Fruit fly (Drosophila melanogaster) whole organism: Measurements from ENCODE around the gene Nplp3.

Source experiments
- CG8478 ChIP-seq: fragments of >200 bp; optimal IDR thresholded peaks from 2 replicates; lab custom pipeline; 2018; ENCODE audit warnings: inconsistent platforms
- Dll ChIP-seq: fragments of >200 bp; optimal IDR thresholded peaks from 2 replicates; lab custom pipeline; 2017
- EcR ChIP-seq, 2 experiments: fragments of >200 bp; optimal IDR thresholded peaks; 2 replicates each; lab custom pipeline; 2017; ENCODE audit warnings: missing biosample characterization in 2 of 2, missing genetic modification characterization in 2 of 2, missing genetic modification reagents in 2 of 2
- pan ChIP-seq: fragments of >200 bp; optimal IDR thresholded peaks from 2 replicates; lab custom pipeline; 2017
- psq ChIP-seq: fragments of >200 bp; optimal IDR thresholded peaks from 2 replicates; lab custom pipeline; 2017
- usp ChIP-seq: fragments of >200 bp; optimal IDR thresholded peaks from 2 replicates; lab custom pipeline; 2017; ENCODE audit warnings: missing biosample characterization, missing genetic modification characterization, mixed read lengths

Nplp3 gene

dm6 chr3L:16333013-16333412 is 15.2 kb downstream of the Nplp3 start, which contains the start of gene CG13056:
TSS of gene CG13056 (plus strand) at chr3L:16333313.
- TF ChIP-seq CG8478 (lab: Kevin White, UChicago) (no peak), psq (no peak), Dll (lab: Kevin White, UChicago) (no peak), EcR (GFP tag; optimal IDR thresholded peaks at IDR 0.05; lab: Kevin White, UChicago) (no peak), pan (lab: Kevin White, UChicago) (no peak), usp (GFP tag; lab: Kevin White, UChicago) (no peak)

dm6 chr3L:16334876-16335275 is 17.1 kb downstream of the Nplp3 start:
- TF ChIP-seq Dll (lab: Kevin White, UChicago) (no peak), EcR (GFP tag; optimal IDR thresholded peaks at IDR 0.05; lab: Kevin White, UChicago) (no peak), pan (lab: Kevin White, UChicago) (no peak), CG8478 (lab: Kevin White, UChicago) (no peak), usp (GFP tag; lab: Kevin White, UChicago) (no peak), psq (no peak)

dm6 chr3L:16337739-16338138 is 19.9 kb downstream of the Nplp3 start:
- TF ChIP-seq Dll (lab: Kevin White, UChicago) (no peak), EcR (GFP tag; optimal IDR thresholded peaks at IDR 0.05; lab: Kevin White, UChicago) (no peak)

dm6 chr3L:16338703-16339102 is 20.9 kb downstream of the Nplp3 start, which contains the start of gene CG4998:
TSS of gene CG4998 (plus strand) at chr3L:16339003.
- TF ChIP-seq usp (GFP tag; lab: Kevin White, UChicago): no peak
- no peak for TF ChIP-seq EcR (GFP tag; optimal IDR thresholded peaks at IDR 0.05; lab: Kevin White, UChicago)
- TF ChIP-seq pan (lab: Kevin White, UChicago): no peak
- no peak for TF ChIP-seq Dll (lab: Kevin White, UChicago)
- no peak for TF ChIP-seq psq
- no peak for TF ChIP-seq CG8478 (lab: Kevin White, UChicago)

- no peak for TF ChIP-seq pan (lab: Kevin White, UChicago)
- TF ChIP-seq CG8478 (lab: Kevin White, UChicago): no peak
- no peak for TF ChIP-seq psq
- TF ChIP-seq usp (GFP tag; lab: Kevin White, UChicago): no peak
- no peak for TF ChIP-seq EcR (GFP tag; optimal IDR thresholded peaks at IDR 0.05; lab: Kevin White, UChicago)
- TF ChIP-seq Dll (lab: Kevin White, UChicago): no peak
Observed at dm6 chr3L:16339463-16339862, 21.6 kb downstream of the Nplp3 start.

- TF ChIP-seq psq: no peak
- no peak for TF ChIP-seq EcR (GFP tag; optimal IDR thresholded peaks at IDR 0.05; lab: Kevin White, UChicago)
- TF ChIP-seq usp (GFP tag; lab: Kevin White, UChicago): no peak
- no peak for TF ChIP-seq Dll (lab: Kevin White, UChicago)
- no peak for TF ChIP-seq pan (lab: Kevin White, UChicago)
- no peak for TF ChIP-seq CG8478 (lab: Kevin White, UChicago)
Observed at dm6 chr3L:16339873-16340272, 22.0 kb downstream of the Nplp3 start.

- TF ChIP-seq CG8478 (lab: Kevin White, UChicago) (no peak), EcR (GFP tag; optimal IDR thresholded peaks at IDR 0.05; lab: Kevin White, UChicago) (no peak), pan (lab: Kevin White, UChicago) (no peak), usp (GFP tag; lab: Kevin White, UChicago) (no peak), psq (no peak)
Observed at dm6 chr3L:16346023-16346422, 28.2 kb downstream of the Nplp3 start, which contains the start of gene CG33257. TSS of gene CG33257 (plus strand) at chr3L:16346323.

dm6 chr3L:16347914-16348313 is 30.1 kb downstream of the Nplp3 start, which contains the start of gene mRpS34:
TSS of gene mRpS34 (plus strand) at chr3L:16348074.
- TF ChIP-seq usp (GFP tag; lab: Kevin White, UChicago): no peak
- TF ChIP-seq pan (lab: Kevin White, UChicago): no peak
- no peak for TF ChIP-seq CG8478 (lab: Kevin White, UChicago)
- no peak for TF ChIP-seq psq
- TF ChIP-seq Dll (lab: Kevin White, UChicago): no peak
- no peak for TF ChIP-seq EcR (GFP tag; optimal IDR thresholded peaks at IDR 0.05; lab: Kevin White, UChicago)

- TF ChIP-seq Dll (lab: Kevin White, UChicago): no peak
- TF ChIP-seq EcR (GFP tag; optimal IDR thresholded peaks at IDR 0.05; lab: Kevin White, UChicago): no peak
- no peak for TF ChIP-seq CG8478 (lab: Kevin White, UChicago)
Observed at dm6 chr3L:16349686-16350085, 31.9 kb downstream of the Nplp3 start.

dm6 chr3L:16351770-16352429 is 34.1 kb downstream of the Nplp3 start, which contains the start of the genes Golgin104 and Tcs3:
TSS of gene Golgin104 (minus strand) at chr3L:16351951.
TSS of gene Tcs3 (plus strand) at chr3L:16351991.
- TF ChIP-seq Dll (lab: Kevin White, UChicago): no peak
- no peak for TF ChIP-seq psq
- no peak for TF ChIP-seq EcR (GFP tag; optimal IDR thresholded peaks at IDR 0.05; lab: Kevin White, UChicago)
- no peak for TF ChIP-seq CG8478 (lab: Kevin White, UChicago)
- no peak for TF ChIP-seq usp (GFP tag; lab: Kevin White, UChicago)
- TF ChIP-seq pan (lab: Kevin White, UChicago): no peak

- TF ChIP-seq Dll (lab: Kevin White, UChicago): no peak
- no peak for TF ChIP-seq usp (GFP tag; lab: Kevin White, UChicago)
- no peak for TF ChIP-seq EcR (GFP tag; optimal IDR thresholded peaks at IDR 0.05; lab: Kevin White, UChicago)
- TF ChIP-seq pan (lab: Kevin White, UChicago): no peak
- no peak for TF ChIP-seq CG8478 (lab: Kevin White, UChicago)
- no peak for TF ChIP-seq psq
Observed at dm6 chr3L:16354197-16354596, 36.4 kb downstream of the Nplp3 start, which contains the start of gene Pdh. TSS of gene Pdh (minus strand) at chr3L:16354297.
